Fruit fly (Drosophila melanogaster) whole organism, embryonic: ENCODE data around the gene CG14618.

Source experiments
- ATbp ChIP-seq: fragments of 200-800 bp; sonication (Bioruptor generic); optimal IDR thresholded peaks from 2 replicates; lab custom pipeline; 2017; ENCODE audit warnings: missing biosample characterization, mild to moderate bottlenecking, missing genetic modification characterization, missing genetic modification reagents
- Atf3 ChIP-seq: fragments of 200-800 bp; sonication (Bioruptor generic); optimal IDR thresholded peaks from 3 replicates; lab custom pipeline; 2016; ENCODE audit warnings: missing biosample characterization, missing genetic modification characterization
- CG10654 ChIP-seq: fragments of 200-800 bp; sonication (Bioruptor generic); optimal IDR thresholded peaks from 2 replicates; lab custom pipeline; 2016; ENCODE audit warnings: missing biosample characterization, missing genetic modification characterization
- CG11696 ChIP-seq: fragments of 200-800 bp; sonication (Bioruptor generic); IDR thresholded peaks from 2 replicates; pipeline ENCODE4 v1.3.6; 2022; ENCODE audit warnings: missing biosample characterization, missing genetic modification characterization
- CG11723 ChIP-seq: fragments of 200-800 bp; sonication (Bioruptor generic); optimal IDR thresholded peaks from 2 replicates; lab custom pipeline; 2017; ENCODE audit warnings: missing biosample characterization, mild to moderate bottlenecking, missing genetic modification characterization
- CG12071 ChIP-seq: fragments of 200-800 bp; sonication (Bioruptor generic); optimal IDR thresholded peaks from 3 replicates; lab custom pipeline; 2018; ENCODE audit warnings: missing biosample characterization, mild to moderate bottlenecking, missing genetic modification characterization
- CG12744 ChIP-seq: fragments of 200-800 bp; sonication (Bioruptor generic); optimal IDR thresholded peaks from 2 replicates; lab custom pipeline; 2016; ENCODE audit warnings: missing biosample characterization, missing genetic modification characterization
- CG13424 ChIP-seq: fragments of 200-800 bp; sonication (Bioruptor generic); optimal IDR thresholded peaks from 2 replicates; lab custom pipeline; 2019; ENCODE audit warnings: missing biosample characterization, mild to moderate bottlenecking, missing genetic modification characterization, moderate library complexity
- CG14710 ChIP-seq: fragments of 200-800 bp; sonication (Bioruptor generic); optimal IDR thresholded peaks from 3 replicates; lab custom pipeline; 2019; ENCODE audit warnings: missing biosample characterization, mild to moderate bottlenecking, missing genetic modification characterization, moderate library complexity
- CG15514 ChIP-seq: fragments of 200-800 bp; sonication (Bioruptor generic); optimal IDR thresholded peaks from 3 replicates; lab custom pipeline; 2017; ENCODE audit warnings: missing biosample characterization, missing genetic modification characterization, mild to moderate bottlenecking, moderate library complexity, missing genetic modification reagents
- CG1602 ChIP-seq: fragments of 200-800 bp; sonication (Bioruptor generic); optimal IDR thresholded peaks from 3 replicates; lab custom pipeline; 2016; ENCODE audit warnings: missing biosample characterization, missing genetic modification characterization
- CG1603 ChIP-seq: fragments of 200-800 bp; sonication (Bioruptor generic); optimal IDR thresholded peaks from 2 replicates; lab custom pipeline; 2019; ENCODE audit warnings: missing biosample characterization, mild to moderate bottlenecking, missing genetic modification characterization, moderate library complexity
- CG17186 ChIP-seq: fragments of 200-800 bp; sonication (Bioruptor generic); optimal IDR thresholded peaks from 3 replicates; lab custom pipeline; 2017; ENCODE audit warnings: missing biosample characterization, missing genetic modification reagents, missing genetic modification characterization
- CG17359 ChIP-seq: fragments of 200-800 bp; sonication (Bioruptor generic); optimal IDR thresholded peaks from 3 replicates; lab custom pipeline; 2018; ENCODE audit warnings: missing biosample characterization, mild to moderate bottlenecking, missing genetic modification characterization, moderate library complexity
- CG18476 ChIP-seq: fragments of 200-800 bp; sonication (Bioruptor generic); optimal IDR thresholded peaks from 2 replicates; lab custom pipeline; 2016; ENCODE audit warnings: missing biosample characterization, mild to moderate bottlenecking, missing genetic modification characterization
- CG2202 ChIP-seq: fragments of 200-800 bp; sonication (Bioruptor generic); optimal IDR thresholded peaks from 2 replicates; lab custom pipeline; 2018; ENCODE audit warnings: missing biosample characterization, mild to moderate bottlenecking, missing genetic modification characterization
- CG6813 ChIP-seq: fragments of 200-800 bp; sonication (Bioruptor generic); optimal IDR thresholded peaks from 2 replicates; lab custom pipeline; 2017; ENCODE audit warnings: missing biosample characterization, missing genetic modification characterization, mild to moderate bottlenecking, moderate library complexity, missing genetic modification reagents
- CG7745 ChIP-seq: fragments of 200-800 bp; sonication (Bioruptor generic); optimal IDR thresholded peaks from 2 replicates; lab custom pipeline; 2018; ENCODE audit warnings: missing biosample characterization, mild to moderate bottlenecking, missing genetic modification characterization, moderate library complexity
- CG8924 ChIP-seq: fragments of 200-800 bp; optimal IDR thresholded peaks from 3 replicates; lab custom pipeline; 2019; ENCODE audit warnings: missing biosample characterization, mild to moderate bottlenecking, missing genetic modification characterization, moderate library complexity
- D ChIP-seq, 2 experiments: fragments of 200-800 bp in 1 of 2; fragments of >200 bp in 1 of 2; sonication (Bioruptor generic) in 1 of 2; optimal IDR thresholded peaks; 2 replicates in 1 of 2; 3 replicates in 1 of 2; lab custom pipeline; 2017; ENCODE audit warnings: mild to moderate bottlenecking in 1 of 2, missing biosample characterization in 1 of 2, missing genetic modification characterization in 1 of 2, missing genetic modification reagents in 1 of 2
- Doc2 ChIP-seq: fragments of 200-800 bp; sonication (Bioruptor generic); IDR thresholded peaks from 2 replicates; pipeline ENCODE4 v1.3.6; 2022; ENCODE audit warnings: missing biosample characterization, missing genetic modification characterization
- E2f2 ChIP-seq: fragments of 200-800 bp; sonication (Bioruptor generic); IDR thresholded peaks from 2 replicates; pipeline ENCODE4 v1.3.6; 2022; ENCODE audit warnings: missing biosample characterization, missing genetic modification characterization
- ERR ChIP-seq: fragments of 200-800 bp; sonication (Bioruptor generic); optimal IDR thresholded peaks from 2 replicates; lab custom pipeline; 2016; ENCODE audit warnings: missing biosample characterization, missing genetic modification characterization
- Hr78 ChIP-seq, 2 experiments: fragments of 200-800 bp in 1 of 2; fragments of >200 bp in 1 of 2; sonication (Bioruptor generic) in 1 of 2; optimal IDR thresholded peaks; 2 replicates each; lab custom pipeline; 2017 to 2019; ENCODE audit warnings: missing biosample characterization in 2 of 2, missing genetic modification characterization in 2 of 2, mild to moderate bottlenecking in 1 of 2, moderate library complexity in 1 of 2
- Mad ChIP-seq: fragments of 200-800 bp; sonication (Bioruptor generic); optimal IDR thresholded peaks from 2 replicates; lab custom pipeline; 2016; ENCODE audit warnings: missing biosample characterization, missing genetic modification characterization
- Med ChIP-seq: fragments of 200-800 bp; sonication (Bioruptor generic); peaks from one replicate; lab custom pipeline; 2016; ENCODE audit warnings: missing biosample characterization, missing genetic modification characterization, mild to moderate bottlenecking, inconsistent platforms, moderate library complexity
- Spps ChIP-seq: fragments of 200-800 bp; sonication (Bioruptor generic); optimal IDR thresholded peaks from 2 replicates; lab custom pipeline; 2018; ENCODE audit warnings: missing biosample characterization, mild to moderate bottlenecking, missing genetic modification characterization
- Usf ChIP-seq: fragments of 200-800 bp; sonication (Bioruptor generic); optimal IDR thresholded peaks from 2 replicates; lab custom pipeline; 2017; ENCODE audit warnings: missing genotype, missing biosample characterization, missing genetic modification characterization
- chinmo ChIP-seq: fragments of 200-800 bp; sonication (Bioruptor generic); IDR thresholded peaks from 4 replicates; pipeline ENCODE4 v1.3.6; 2022; ENCODE audit warnings: missing biosample characterization, missing genetic modification characterization; ENCODE audit not compliant: partially characterized antibody
- corto ChIP-seq: fragments of 200-800 bp; sonication (Bioruptor generic); optimal IDR thresholded peaks from 2 replicates; lab custom pipeline; 2016; ENCODE audit warnings: missing biosample characterization, mild to moderate bottlenecking, missing genetic modification characterization, moderate library complexity
- crc ChIP-seq: fragments of 200-800 bp; sonication (Bioruptor generic); optimal IDR thresholded peaks from 2 replicates; lab custom pipeline; 2016; ENCODE audit warnings: missing biosample characterization, missing genetic modification characterization
- dysf ChIP-seq: fragments of 200-800 bp; sonication (Bioruptor generic); IDR thresholded peaks from 3 replicates; pipeline ENCODE4 v1.3.6; 2022; ENCODE audit warnings: missing biosample characterization, missing genetic modification characterization
- gcm2 ChIP-seq: fragments of 200-800 bp; sonication (Bioruptor generic); optimal IDR thresholded peaks from 2 replicates; lab custom pipeline; 2016; ENCODE audit warnings: missing biosample characterization, missing genetic modification characterization
- gem ChIP-seq: fragments of 200-800 bp; sonication (Bioruptor generic); optimal IDR thresholded peaks from 2 replicates; lab custom pipeline; 2019; ENCODE audit warnings: missing biosample characterization, mild to moderate bottlenecking, missing genetic modification characterization, moderate library complexity
- grn ChIP-seq: fragments of 200-800 bp; sonication (Bioruptor generic); optimal IDR thresholded peaks from 3 replicates; lab custom pipeline; 2017; ENCODE audit warnings: missing biosample characterization, missing genetic modification characterization
- gt ChIP-seq: fragments of 200-800 bp; sonication (Bioruptor generic); IDR thresholded peaks from 2 replicates; pipeline ENCODE4 v1.3.6; 2022; ENCODE audit warnings: missing biosample characterization, missing genetic modification characterization
- ham ChIP-seq: fragments of 200-800 bp; sonication (Bioruptor generic); IDR thresholded peaks from 2 replicates; pipeline ENCODE4 v1.3.6; 2022; ENCODE audit warnings: missing biosample characterization, missing genetic modification characterization
- hb ChIP-seq: fragments of 200-800 bp; sonication (Bioruptor generic); IDR thresholded peaks from 3 replicates; pipeline ENCODE4 v1.3.6; 2022; ENCODE audit warnings: missing biosample characterization, missing genetic modification characterization; ENCODE audit not compliant: partially characterized antibody
- hth ChIP-seq: fragments of >200 bp; optimal IDR thresholded peaks from 2 replicates; lab custom pipeline; 2017; ENCODE audit warnings: inconsistent platforms
- inv ChIP-seq: fragments of 200-800 bp; sonication (Bioruptor generic); IDR thresholded peaks from 2 replicates; pipeline ENCODE4 v1.3.6; 2022; ENCODE audit warnings: missing biosample characterization, missing genetic modification characterization; ENCODE audit not compliant: partially characterized antibody
- ken ChIP-seq: fragments of 200-800 bp; sonication (Bioruptor generic); IDR thresholded peaks from 3 replicates; pipeline ENCODE4 v1.3.6; 2022; ENCODE audit warnings: missing biosample characterization, missing genetic modification characterization
- mam ChIP-seq: fragments of 200-800 bp; sonication (Bioruptor generic); optimal IDR thresholded peaks from 3 replicates; lab custom pipeline; 2016; ENCODE audit warnings: missing biosample characterization, missing genetic modification characterization
- nerfin-1 ChIP-seq: fragments of 200-800 bp; sonication (Bioruptor generic); optimal IDR thresholded peaks from 3 replicates; lab custom pipeline; 2019; ENCODE audit warnings: missing biosample characterization, mild to moderate bottlenecking, missing genetic modification characterization, moderate library complexity
- oc ChIP-seq: fragments of 200-800 bp; sonication (Bioruptor generic); optimal IDR thresholded peaks from 2 replicates; lab custom pipeline; 2018; ENCODE audit warnings: missing biosample characterization, mild to moderate bottlenecking, missing genetic modification characterization, moderate library complexity
- pho ChIP-seq: fragments of 200-800 bp; sonication (Bioruptor generic); optimal IDR thresholded peaks from 2 replicates; lab custom pipeline; 2016; ENCODE audit warnings: missing biosample characterization, missing genetic modification characterization
- run ChIP-seq: fragments of 200-800 bp; sonication (Bioruptor generic); optimal IDR thresholded peaks from 3 replicates; lab custom pipeline; 2018; ENCODE audit warnings: missing biosample characterization, mild to moderate bottlenecking, missing genetic modification characterization
- stwl ChIP-seq: fragments of 200-800 bp; sonication (Bioruptor generic); optimal IDR thresholded peaks from 3 replicates; lab custom pipeline; 2018; ENCODE audit warnings: missing biosample characterization, mild to moderate bottlenecking, missing genetic modification characterization, moderate library complexity
- tx ChIP-seq: fragments of 200-800 bp; sonication (Bioruptor generic); optimal IDR thresholded peaks from 2 replicates; lab custom pipeline; 2016; ENCODE audit warnings: missing biosample characterization, missing genetic modification characterization

The CG14618 gene

dm6 chrX:22487667-22488593 is 14.4 kb downstream of the CG14618 start (continued):
- no peak for TF ChIP-seq crc (GFP tag; lab: Kevin White, UChicago)
- TF ChIP-seq ham (GFP tag; lab: Robert Waterston, UW) = no peak
- TF ChIP-seq gt = no peak
- no peak for TF ChIP-seq pho
- peak; percentile 6 for TF ChIP-seq CG10654
- no peak for TF ChIP-seq tx
- TF ChIP-seq Usf (GFP tag; lab: Kevin White, UChicago) = no peak
- no peak for TF ChIP-seq hth (lab: Kevin White, UChicago)
- no peak for TF ChIP-seq D (optimal IDR thresholded peaks at IDR 0.05; lab: Kevin White, UChicago)
- TF ChIP-seq D (GFP tag; optimal IDR thresholded peaks at IDR 0.05; lab: Kevin White, UChicago) = no peak
- TF ChIP-seq CG8924 (tag; lab: Kevin White, UChicago) = peak; percentile 39
- no peak for TF ChIP-seq CG1602 (GFP tag; lab: Kevin White, UChicago)
- TF ChIP-seq ken (GFP tag; lab: Robert Waterston, UW) = no peak
- no peak for TF ChIP-seq gcm2 (GFP tag; lab: Kevin White, UChicago)
- TF ChIP-seq run (tag; lab: Kevin White, UChicago) = no peak
- TF ChIP-seq ATbp = no peak
- TF ChIP-seq Atf3 (GFP tag; lab: Kevin White, UChicago) = no peak
- peak; percentile 70 for TF ChIP-seq gem
- TF ChIP-seq grn (GFP tag; lab: Kevin White, UChicago) = no peak
- no peak for TF ChIP-seq CG2202
- peak; percentile 19; the same call in 1 of the 2 replicates for TF ChIP-seq E2f2 (GFP tag; lab: Robert Waterston, UW)
- TF ChIP-seq Med (GFP tag; lab: Kevin White, UChicago) = peak; percentile 84
- no peak for TF ChIP-seq CG17186 (GFP tag; lab: Kevin White, UChicago)
- peak; percentile 23 for TF ChIP-seq CG14710 (tag; lab: Kevin White, UChicago)
- no peak for TF ChIP-seq Spps
- no peak for TF ChIP-seq CG18476 (GFP tag; lab: Kevin White, UChicago)
- peak; percentile 11 for TF ChIP-seq ERR (GFP tag; lab: Kevin White, UChicago)
- no peak for TF ChIP-seq CG11723 (GFP tag; lab: Kevin White, UChicago)
- TF ChIP-seq corto (GFP tag; lab: Kevin White, UChicago) = no peak
- TF ChIP-seq oc = no peak
- TF ChIP-seq CG11696 (GFP tag; lab: Robert Waterston, UW) = peak; percentile 74
- TF ChIP-seq CG6813 (GFP tag; lab: Kevin White, UChicago) = no peak
- TF ChIP-seq dysf (GFP tag; lab: Robert Waterston, UW) = peak; percentile 56; the same call in 2 of the 3 replicates
- TF ChIP-seq CG15514 (GFP tag; lab: Kevin White, UChicago) = peak; percentile 6
- no peak for TF ChIP-seq CG13424 (tag; lab: Kevin White, UChicago)
- peak; percentile 51 for TF ChIP-seq nerfin-1 (tag; lab: Kevin White, UChicago)
- TF ChIP-seq chinmo (GFP tag; lab: Robert Waterston, UW) = peak; percentile 72; the same call in 1 of the 4 replicates
- no peak for TF ChIP-seq hb (GFP tag; lab: Robert Waterston, UW)
- TF ChIP-seq CG12071 (GFP tag; lab: Kevin White, UChicago) = peak; percentile 11
- TF ChIP-seq CG1603 = no peak
- no peak for TF ChIP-seq stwl (tag; lab: Kevin White, UChicago)
- no peak for TF ChIP-seq inv (GFP tag; lab: Robert Waterston, UW)
- TF ChIP-seq Doc2 (GFP tag; lab: Robert Waterston, UW) = no peak
- TF ChIP-seq CG7745 (tag; lab: Kevin White, UChicago) = no peak
- TF ChIP-seq Hr78 (GFP tag; optimal IDR thresholded peaks at IDR 0.05; lab: Kevin White, UChicago) = no peak
- TF ChIP-seq mam (GFP tag; lab: Kevin White, UChicago) = no peak
- TF ChIP-seq Mad (GFP tag; lab: Kevin White, UChicago) = no peak
- TF ChIP-seq CG12744 (GFP tag; lab: Kevin White, UChicago) = no peak
- TF ChIP-seq CG17359 (tag; lab: Kevin White, UChicago) = peak; percentile 54
